Worm (Caenorhabditis elegans): ENCODE results near the gene cfap-20.

Gene cfap-20

ce11 chrIII:3529744-3530208 lies 7.5 kb downstream of the cfap-20 start, which contains the start of gene pitp-1:
Gene pitp-1, minus strand, starts transcription at chrIII:3529794.
- TF ChIP-seq nhr-25 (tag; optimal IDR thresholded peaks at IDR 0.05): no peak
- TF ChIP-seq pha-4 (tag; optimal IDR thresholded peaks at IDR 0.05): peak; percentile 43
- TF ChIP-seq nhr-12 (tag; optimal IDR thresholded peaks at IDR 0.05): no peak
- TF ChIP-seq ceh-16 (tag; optimal IDR thresholded peaks at IDR 0.05): no peak
- TF ChIP-seq ZK546.5 (tag; optimal IDR thresholded peaks at IDR 0.05): no peak
- TF ChIP-seq ama-1 (optimal IDR thresholded peaks at IDR 0.05): no peak
- TF ChIP-seq nhr-67 (tag; optimal IDR thresholded peaks at IDR 0.05): no peak
- TF ChIP-seq ceh-82 (tag; optimal IDR thresholded peaks at IDR 0.05): no peak
- TF ChIP-seq pqm-1 (tag; optimal IDR thresholded peaks at IDR 0.05): peak; percentile 75
- no peak for TF ChIP-seq nhr-11 (tag; optimal IDR thresholded peaks at IDR 0.05)
- TF ChIP-seq elt-2 (tag; optimal IDR thresholded peaks at IDR 0.05): peak; percentile 79
- no peak for TF ChIP-seq tbx-2 (tag; optimal IDR thresholded peaks at IDR 0.05)
- no peak for TF ChIP-seq mdl-1 (tag; optimal IDR thresholded peaks at IDR 0.05)
- no peak for TF ChIP-seq egl-5 (tag; optimal IDR thresholded peaks at IDR 0.05)
- TF ChIP-seq nfya-1 (tag; optimal IDR thresholded peaks at IDR 0.05; ENCODE audit: insufficient read depth): peak; percentile 29
- TF ChIP-seq nhr-77 (tag; optimal IDR thresholded peaks at IDR 0.05): no peak
- no peak for TF ChIP-seq nhr-23 (tag; optimal IDR thresholded peaks at IDR 0.05)

- TF ChIP-seq unc-39 (tag; optimal IDR thresholded peaks at IDR 0.05) (no peak), nhr-11 (tag; optimal IDR thresholded peaks at IDR 0.05) (no peak), nhr-67 (tag; optimal IDR thresholded peaks at IDR 0.05) (no peak), hmg-11 (tag; optimal IDR thresholded peaks at IDR 0.05) (no peak), nhr-76 (tag; optimal IDR thresholded peaks at IDR 0.05) (no peak), aly-2 (tag; optimal IDR thresholded peaks at IDR 0.05) (no peak), ZK546.5 (tag; optimal IDR thresholded peaks at IDR 0.05) (no peak), ceh-9 (tag; optimal IDR thresholded peaks at IDR 0.05) (no peak), tbx-2 (tag; optimal IDR thresholded peaks at IDR 0.05) (no peak), nhr-23 (tag; optimal IDR thresholded peaks at IDR 0.05) (no peak), zag-1 (tag; optimal IDR thresholded peaks at IDR 0.05) (no peak), pha-4 (tag; optimal IDR thresholded peaks at IDR 0.05) (no peak), nhr-12 (tag; optimal IDR thresholded peaks at IDR 0.05) (no peak), lsy-12 (tag; optimal IDR thresholded peaks at IDR 0.05) (no peak), ceh-16 (tag; optimal IDR thresholded peaks at IDR 0.05) (no peak)
Observed at ce11 chrIII:3528342-3528741, 9.0 kb downstream of the cfap-20 start, which contains the start of gene rpl-37. Gene rpl-37, plus strand, starts transcription at chrIII:3528642.

ce11 chrIII:3523363-3523762 lies 13.9 kb downstream of the cfap-20 start:
- TF ChIP-seq ceh-82 (tag; optimal IDR thresholded peaks at IDR 0.05) (no peak), elt-3 (tag; optimal IDR thresholded peaks at IDR 0.05) (no peak), elt-2 (tag; optimal IDR thresholded peaks at IDR 0.05) (no peak), elt-1 (tag; optimal IDR thresholded peaks at IDR 0.05) (no peak), nhr-11 (tag; optimal IDR thresholded peaks at IDR 0.05) (no peak), ztf-11 (tag; optimal IDR thresholded peaks at IDR 0.05) (no peak), nhr-77 (tag; optimal IDR thresholded peaks at IDR 0.05) (no peak), egl-27 (tag; optimal IDR thresholded peaks at IDR 0.05) (no peak), pqm-1 (tag; optimal IDR thresholded peaks at IDR 0.05) (no peak), R02D3.7 (tag; optimal IDR thresholded peaks at IDR 0.05) (no peak), snpc-4 (tag; optimal IDR thresholded peaks at IDR 0.05) (no peak), unc-62 (GFP tag; optimal IDR thresholded peaks at IDR 0.05) (no peak)

ce11 chrIII:3520417-3520816 lies 16.9 kb downstream of the cfap-20 start:
- TF ChIP-seq elt-2 (tag; optimal IDR thresholded peaks at IDR 0.05) (peak; percentile 87), pha-4 (tag; optimal IDR thresholded peaks at IDR 0.05) (peak; percentile 51), elt-3 (tag; optimal IDR thresholded peaks at IDR 0.05) (no peak), pqm-1 (tag; optimal IDR thresholded peaks at IDR 0.05) (peak; percentile 95), jun-1 (tag; optimal IDR thresholded peaks at IDR 0.05) (peak; percentile 7)

ce11 chrIII:3519505-3519904 lies 17.8 kb downstream of the cfap-20 start, which contains the start of gene hmit-1.3:
Gene hmit-1.3, minus strand, starts transcription at chrIII:3519607.
- TF ChIP-seq ceh-9 (tag; optimal IDR thresholded peaks at IDR 0.05): no peak
- TF ChIP-seq mdl-1 (tag; optimal IDR thresholded peaks at IDR 0.05): no peak
- no peak for TF ChIP-seq unc-62 (GFP tag; optimal IDR thresholded peaks at IDR 0.05)
- no peak for TF ChIP-seq elt-1 (tag; optimal IDR thresholded peaks at IDR 0.05)
- no peak for TF ChIP-seq jun-1 (tag; optimal IDR thresholded peaks at IDR 0.05)
- peak; percentile 58 for TF ChIP-seq elt-2 (tag; optimal IDR thresholded peaks at IDR 0.05)
- no peak for TF ChIP-seq lin-39 (tag; optimal IDR thresholded peaks at IDR 0.05)
- no peak for TF ChIP-seq ceh-82 (tag; optimal IDR thresholded peaks at IDR 0.05)
- no peak for TF ChIP-seq elt-3 (tag; optimal IDR thresholded peaks at IDR 0.05)
- TF ChIP-seq pqm-1 (tag; optimal IDR thresholded peaks at IDR 0.05): peak; percentile 58
- TF ChIP-seq pha-4 (tag; optimal IDR thresholded peaks at IDR 0.05): peak; percentile 13
- TF ChIP-seq nhr-11 (tag; optimal IDR thresholded peaks at IDR 0.05): no peak
- no peak for TF ChIP-seq nhr-12 (tag; optimal IDR thresholded peaks at IDR 0.05)
